Worm (Caenorhabditis elegans) whole organism, young adult: Measurements from ENCODE around the gene gcy-14.

Source experiments
- B0019.2 ChIP-seq: fragments of 200-800 bp; sonication (Bioruptor generic); conservative IDR thresholded peaks from 2 replicates; pipeline ENCODE4 v1.3.6; 2022; ENCODE audit warnings: missing genetic modification reagents, missing genetic modification characterization, missing compliant biosample characterization
- C06A6.2 ChIP-seq: fragments of 200-800 bp; sonication (Bioruptor generic); conservative IDR thresholded peaks from 2 replicates; pipeline ENCODE4 v1.3.6; 2022; ENCODE audit warnings: missing genetic modification characterization, missing compliant biosample characterization
- D2030.7 ChIP-seq: fragments of 200-800 bp; sonication (Bioruptor generic); IDR thresholded peaks from 2 replicates; pipeline ENCODE4 v1.3.6; 2022; ENCODE audit warnings: missing genetic modification reagents, missing genetic modification characterization, missing compliant biosample characterization
- F55B11.4 ChIP-seq: sonication (generic microtip); optimal IDR thresholded peaks from 2 replicates; lab custom pipeline; 2016; ENCODE audit warnings: missing compliant biosample characterization, missing genetic modification characterization, borderline replicate concordance; ENCODE audit not compliant: insufficient read depth
- K11D2.4 ChIP-seq: fragments of 200-800 bp; sonication (Bioruptor generic); IDR thresholded peaks from 2 replicates; pipeline ENCODE4 v1.3.6; 2022; ENCODE audit warnings: missing genetic modification reagents, missing genetic modification characterization, missing compliant biosample characterization
- K12H6.12 ChIP-seq: fragments of 200-800 bp; sonication (Bioruptor generic); optimal IDR thresholded peaks from 2 replicates; lab custom pipeline; 2018; ENCODE audit warnings: mild to moderate bottlenecking, missing genetic modification characterization, missing compliant biosample characterization
- akir-1 ChIP-seq: fragments of 200-800 bp; sonication (Bioruptor generic); optimal IDR thresholded peaks from 2 replicates; lab custom pipeline; 2018; ENCODE audit warnings: mild to moderate bottlenecking, missing genetic modification characterization, moderate library complexity, missing compliant biosample characterization
- aptf-2 ChIP-seq: fragments of 200-800 bp; sonication (Bioruptor generic); conservative IDR thresholded peaks from 2 replicates; pipeline ENCODE4 v1.3.6; 2022; ENCODE audit warnings: missing genetic modification reagents, missing genetic modification characterization, missing compliant biosample characterization
- aptf-3 ChIP-seq: fragments of 200-800 bp; sonication (Bioruptor generic); IDR thresholded peaks from 2 replicates; pipeline ENCODE4 v1.3.6; 2022; ENCODE audit warnings: missing genetic modification characterization, missing compliant biosample characterization
- attf-5 ChIP-seq: fragments of 200-800 bp; sonication (Bioruptor generic); optimal IDR thresholded peaks from 2 replicates; lab custom pipeline; 2018; ENCODE audit warnings: mild to moderate bottlenecking, missing genetic modification characterization, missing compliant biosample characterization
- bed-1 ChIP-seq: fragments of 200-800 bp; sonication (Bioruptor generic); IDR thresholded peaks from 2 replicates; pipeline ENCODE4 v1.3.6; 2022; ENCODE audit warnings: missing genetic modification reagents, missing genetic modification characterization, missing compliant biosample characterization
- ccch-3 ChIP-seq: fragments of 200-800 bp; sonication (Bioruptor generic); optimal IDR thresholded peaks from 2 replicates; lab custom pipeline; 2018; ENCODE audit warnings: mild to moderate bottlenecking, missing genetic modification characterization, missing compliant biosample characterization
- cebp-1 ChIP-seq, 2 experiments: fragments of 200-800 bp in 1 of 2; sonication (Bioruptor generic) in 1 of 2; sonication (generic microtip) in 1 of 2; IDR thresholded peaks in 1 of 2; optimal IDR thresholded peaks in 1 of 2; 2 replicates each; pipeline versions ENCODE4 v1.3.6 to Lab custom; 2017 to 2022; ENCODE audit warnings: missing compliant biosample characterization in 2 of 2, missing genetic modification characterization in 2 of 2, mild to moderate bottlenecking in 1 of 2, missing genetic modification reagents in 1 of 2, moderate library complexity in 1 of 2
- ceh-58 ChIP-seq: fragments of 200-800 bp; sonication (Bioruptor generic); IDR thresholded peaks from 2 replicates; pipeline ENCODE4 v1.3.6; 2022; ENCODE audit warnings: missing genetic modification characterization, missing compliant biosample characterization
- ceh-79 ChIP-seq: sonication (generic microtip); optimal IDR thresholded peaks from 2 replicates; lab custom pipeline; 2017; ENCODE audit warnings: mild to moderate bottlenecking, missing genetic modification characterization, missing compliant biosample characterization
- chd-7 ChIP-seq: sonication (generic microtip); optimal IDR thresholded peaks from 2 replicates; lab custom pipeline; 2016; ENCODE audit warnings: mild to moderate bottlenecking, missing genetic modification characterization, moderate library complexity, missing compliant biosample characterization
- die-1 ChIP-seq: sonication (generic microtip); optimal IDR thresholded peaks from 2 replicates; lab custom pipeline; 2016; ENCODE audit warnings: missing genotype, mild to moderate bottlenecking, missing genetic modification characterization, missing compliant biosample characterization
- ekl-4 ChIP-seq: fragments of 200-800 bp; sonication (Bioruptor generic); IDR thresholded peaks from 2 replicates; pipeline ENCODE4 v1.3.6; 2022; ENCODE audit warnings: missing genetic modification reagents, missing genetic modification characterization, missing compliant biosample characterization
- him-1 ChIP-seq: sonication (generic microtip); optimal IDR thresholded peaks from 2 replicates; lab custom pipeline; 2016; ENCODE audit warnings: missing genotype, missing genetic modification reagents, missing genetic modification characterization, missing compliant biosample characterization
- hlh-12 ChIP-seq: sonication (generic microtip); optimal IDR thresholded peaks from 2 replicates; lab custom pipeline; 2016; ENCODE audit warnings: missing genetic modification characterization, missing compliant biosample characterization
- hmg-1.2 ChIP-seq: fragments of 200-800 bp; sonication (Bioruptor generic); IDR thresholded peaks from 2 replicates; pipeline ENCODE4 v1.3.6; 2022; ENCODE audit warnings: missing genetic modification reagents, missing genetic modification characterization, missing compliant biosample characterization
- hsf-1 ChIP-seq: fragments of 200-800 bp; sonication (Bioruptor generic); IDR thresholded peaks from 2 replicates; pipeline ENCODE4 v1.3.6; 2022; ENCODE audit warnings: missing genetic modification reagents, missing genetic modification characterization, missing compliant biosample characterization
- lsl-1 ChIP-seq: fragments of 200-800 bp; sonication (Bioruptor generic); optimal IDR thresholded peaks from 2 replicates; lab custom pipeline; 2018; ENCODE audit warnings: mild to moderate bottlenecking, missing genetic modification characterization, moderate library complexity, missing compliant biosample characterization
- nfya-2 ChIP-seq: fragments of 200-800 bp; sonication (Bioruptor generic); IDR thresholded peaks from 2 replicates; pipeline ENCODE4 v1.3.6; 2022; ENCODE audit warnings: missing genetic modification reagents, missing genetic modification characterization, missing compliant biosample characterization
- nfyb-1 ChIP-seq: fragments of 200-800 bp; sonication (Bioruptor generic); IDR thresholded peaks from 2 replicates; pipeline ENCODE4 v1.3.6; 2022; ENCODE audit warnings: missing genetic modification reagents, missing genetic modification characterization, missing compliant biosample characterization
- nhr-120 ChIP-seq: fragments of 200-800 bp; sonication (Bioruptor generic); IDR thresholded peaks from 2 replicates; pipeline ENCODE4 v1.3.6; 2022; ENCODE audit warnings: missing genetic modification characterization, missing compliant biosample characterization
- pbrm-1 ChIP-seq: fragments of 200-800 bp; sonication (Bioruptor generic); IDR thresholded peaks from 2 replicates; pipeline ENCODE4 v1.3.6; 2022; ENCODE audit warnings: missing genetic modification reagents, missing genetic modification characterization, missing compliant biosample characterization
- pha-4 ChIP-seq: fragments of 150-350 bp; sonication (generic microtip); optimal IDR thresholded peaks from 2 replicates; lab custom pipeline; 2014; ENCODE audit warnings: missing biosample characterization, missing genetic modification reagents, missing genetic modification characterization
- snpc-3.4 ChIP-seq: sonication (generic microtip); optimal IDR thresholded peaks from 2 replicates; lab custom pipeline; 2017; ENCODE audit warnings: missing genetic modification characterization, mild to moderate bottlenecking, missing compliant biosample characterization, antibody characterized with exemption, moderate library complexity, missing genotype, missing genetic modification reagents
- snpc-4 ChIP-seq, 5 experiments: fragments of 150-350 bp in 1 of 5; sonication (generic microtip) in 4 of 5; optimal IDR thresholded peaks; 2 replicates each; lab custom pipeline; 2014 to 2018; ENCODE audit warnings: missing genetic modification characterization in 5 of 5, missing biosample characterization in 3 of 5, antibody characterized with exemption in 2 of 5, mild to moderate bottlenecking in 2 of 5, missing compliant biosample characterization in 2 of 5, missing genotype in 2 of 5, moderate library complexity in 2 of 5, missing genetic modification reagents in 1 of 5
- sptf-2 ChIP-seq: fragments of 200-800 bp; sonication (Bioruptor generic); optimal IDR thresholded peaks from 2 replicates; lab custom pipeline; 2018; ENCODE audit warnings: mild to moderate bottlenecking, missing genetic modification characterization, missing compliant biosample characterization
- tbx-9 ChIP-seq: sonication (generic microtip); optimal IDR thresholded peaks from 2 replicates; lab custom pipeline; 2016; ENCODE audit warnings: borderline replicate concordance, missing genetic modification characterization, inconsistent platforms, missing compliant biosample characterization
- xnd-1 ChIP-seq: sonication (generic microtip); optimal IDR thresholded peaks from 2 replicates; lab custom pipeline; 2016; ENCODE audit warnings: missing genotype, missing genetic modification reagents, missing genetic modification characterization, missing compliant biosample characterization
- zfh-2 ChIP-seq: fragments of 200-800 bp; sonication (Bioruptor generic); conservative IDR thresholded peaks from 2 replicates; pipeline ENCODE4 v1.3.6; 2022; ENCODE audit warnings: missing genetic modification reagents, missing genetic modification characterization, missing compliant biosample characterization
- ztf-6 ChIP-seq: fragments of 200-800 bp; sonication (Bioruptor generic); IDR thresholded peaks from 2 replicates; pipeline ENCODE4 v1.3.6; 2022; ENCODE audit warnings: missing genetic modification reagents, missing genetic modification characterization, missing compliant biosample characterization

The gcy-14 gene

ce11 chrV:14835075-14835991, 32.7 kb downstream of the gcy-14 start (continued):
- TF ChIP-seq hsf-1 (GFP tag; lab: Robert Waterston, UW), result no peak
- TF ChIP-seq K11D2.4 (GFP tag; lab: Robert Waterston, UW), result no peak
- TF ChIP-seq B0019.2 (GFP tag; lab: Robert Waterston, UW), result no peak
- TF ChIP-seq xnd-1 (tag; lab: Kevin White, UChicago), result no peak
- no peak for TF ChIP-seq ceh-79 (tag; lab: Kevin White, UChicago)
- no peak for TF ChIP-seq aptf-3 (GFP tag; lab: Robert Waterston, UW)
- no peak for TF ChIP-seq pha-4
- TF ChIP-seq snpc-4 (GFP tag; optimal IDR thresholded peaks at IDR 0.05; lab: Kevin White, UChicago), result no peak
- TF ChIP-seq snpc-4 (tag; optimal IDR thresholded peaks at IDR 0.05; lab: Kevin White, UChicago), result no peak
- no peak for TF ChIP-seq ccch-3 (GFP tag; lab: Kevin White, UChicago)
- no peak for TF ChIP-seq bed-1 (GFP tag; lab: Robert Waterston, UW)
- no peak for TF ChIP-seq nfyb-1 (GFP tag; lab: Robert Waterston, UW)
- no peak for TF ChIP-seq die-1 (tag; lab: Kevin White, UChicago)
- peak; percentile 24 for TF ChIP-seq K12H6.12
- TF ChIP-seq akir-1 (GFP tag; lab: Kevin White, UChicago), result no peak
- TF ChIP-seq D2030.7 (GFP tag; lab: Robert Waterston, UW), result no peak
- no peak for TF ChIP-seq snpc-3.4 (tag; lab: Kevin White, UChicago)
- TF ChIP-seq, all 124 proteins: peak for 13

- TF ChIP-seq K12H6.12 (peak; percentile 27), ztf-6 (0 out of 2 replicates have a peak, but pooled peaks have one; percentile 21), sptf-2 (peak; percentile 21), cebp-1 (GFP tag; IDR thresholded peaks at IDR 0.05; lab: Robert Waterston, UW) (no peak), cebp-1 (tag; optimal IDR thresholded peaks at IDR 0.05; lab: Kevin White, UChicago) (peak; percentile 40), F55B11.4 (tag; lab: Kevin White, UChicago) (no peak), ceh-58 (GFP tag; lab: Robert Waterston, UW) (no peak), attf-5 (no peak), him-1 (tag; lab: Kevin White, UChicago) (no peak), hlh-12 (no peak), pbrm-1 (GFP tag; lab: Robert Waterston, UW) (no peak), ccch-3 (GFP tag; lab: Kevin White, UChicago) (no peak), tbx-9 (peak; percentile 5), zfh-2 (GFP tag; lab: Robert Waterston, UW) (peak; percentile 83), chd-7 (tag; lab: Kevin White, UChicago) (peak; percentile 10), lsl-1 (no peak), ekl-4 (GFP tag; lab: Robert Waterston, UW) (no peak), K11D2.4 (GFP tag; lab: Robert Waterston, UW) (0 out of 2 replicates have a peak, but pooled peaks have one; percentile 26), hmg-1.2 (GFP tag; lab: Robert Waterston, UW) (peak; percentile 30; the same call in 1 of the 2 replicates), aptf-2 (no peak), C06A6.2 (GFP tag; lab: Robert Waterston, UW) (no peak), nfya-2 (GFP tag; lab: Robert Waterston, UW) (no peak), ceh-79 (tag; lab: Kevin White, UChicago) (no peak), nhr-120 (no peak)
Measured at ce11 chrV:14833219-14833618, 34.9 kb downstream of the gcy-14 start.
